Fruit fly (Drosophila melanogaster): ENCODE results near the gene Non2.

Non2 gene

dm6 chr3L:2805956-2806527, 39.2 kb downstream of the Non2 start (continued):
- TF ChIP-seq CG4328 (GFP tag; optimal IDR thresholded peaks at IDR 0.05): no peak
- no peak for TF ChIP-seq pros (GFP tag; optimal IDR thresholded peaks at IDR 0.05)
- TF ChIP-seq corto (GFP tag; optimal IDR thresholded peaks at IDR 0.05): no peak
- TF ChIP-seq CG32532 (GFP tag; IDR thresholded peaks at IDR 0.05): peak; percentile 95
- TF ChIP-seq CG3995 (GFP tag; optimal IDR thresholded peaks at IDR 0.05): peak; percentile 9
- TF ChIP-seq sisA (GFP tag; IDR thresholded peaks at IDR 0.05): peak; percentile 88
- TF ChIP-seq chif (GFP tag; optimal IDR thresholded peaks at IDR 0.05): no peak
- TF ChIP-seq CG9609 (GFP tag; optimal IDR thresholded peaks at IDR 0.05): no peak
- TF ChIP-seq Hr39 (optimal IDR thresholded peaks at IDR 0.05): no peak
- TF ChIP-seq Fer3 (tag; optimal IDR thresholded peaks at IDR 0.05): peak; percentile 52
- no peak for TF ChIP-seq lola (GFP tag; optimal IDR thresholded peaks at IDR 0.05)
- peak; percentile 24 for TF ChIP-seq crc (GFP tag; optimal IDR thresholded peaks at IDR 0.05)
- no peak for TF ChIP-seq CG3163 (GFP tag; optimal IDR thresholded peaks at IDR 0.05)
- TF ChIP-seq Hey (tag; optimal IDR thresholded peaks at IDR 0.05): no peak
- no peak for TF ChIP-seq CG12219 (GFP tag; optimal IDR thresholded peaks at IDR 0.05)
- TF ChIP-seq CG34422 (GFP tag; IDR thresholded peaks at IDR 0.05): peak; percentile 91
- TF ChIP-seq CG4854 (GFP tag; optimal IDR thresholded peaks at IDR 0.05): peak; percentile 55
- TF ChIP-seq abd-A (tag; optimal IDR thresholded peaks at IDR 0.05): no peak
- peak; percentile 50 for TF ChIP-seq Side (GFP tag; optimal IDR thresholded peaks at IDR 0.05)
- TF ChIP-seq CG9817 (tag; optimal IDR thresholded peaks at IDR 0.05): peak; percentile 23
- peak; percentile 51 for TF ChIP-seq pnt (GFP tag; optimal IDR thresholded peaks at IDR 0.05)
- TF ChIP-seq CG10267 (tag; optimal IDR thresholded peaks at IDR 0.05): peak; percentile 51
- peak; percentile 78 for TF ChIP-seq lab (GFP tag; optimal IDR thresholded peaks at IDR 0.05)
- no peak for TF ChIP-seq bigmax (GFP tag; optimal IDR thresholded peaks at IDR 0.05)
- TF ChIP-seq CG13123 (GFP tag; optimal IDR thresholded peaks at IDR 0.05): no peak
- TF ChIP-seq CG8388 (GFP tag; optimal IDR thresholded peaks at IDR 0.05): peak; percentile 46
- 0 out of 2 replicates have a peak, but pooled peaks have one; percentile 45 for TF ChIP-seq CG43689 (GFP tag; IDR thresholded peaks at IDR 0.05)
- TF ChIP-seq Awh (GFP tag; IDR thresholded peaks at IDR 0.05): peak; percentile 84
- TF ChIP-seq CG14965 (GFP tag; optimal IDR thresholded peaks at IDR 0.05; ENCODE audit: borderline replicate concordance): peak; percentile 4
- peak; percentile 86 for TF ChIP-seq peb (GFP tag; IDR thresholded peaks at IDR 0.05)
- TF ChIP-seq Gug (GFP tag; IDR thresholded peaks at IDR 0.05): peak; percentile 91
- TF ChIP-seq Trl (optimal IDR thresholded peaks at IDR 0.05): no peak
- peak; percentile 54 for TF ChIP-seq Trl (GFP tag; optimal IDR thresholded peaks at IDR 0.05)
- TF ChIP-seq CG16863 (GFP tag; optimal IDR thresholded peaks at IDR 0.05): no peak
- peak; percentile 51 for TF ChIP-seq Camta (GFP tag; optimal IDR thresholded peaks at IDR 0.05)
- no peak for TF ChIP-seq CkIIα-i1 (GFP tag; IDR thresholded peaks at IDR 0.05)
- peak; percentile 37 for TF ChIP-seq ems (GFP tag; optimal IDR thresholded peaks at IDR 0.05)
- TF ChIP-seq yki (optimal IDR thresholded peaks at IDR 0.05): no peak
- no peak for TF ChIP-seq Dref (GFP tag; IDR thresholded peaks at IDR 0.05)
- TF ChIP-seq schlank (tag; optimal IDR thresholded peaks at IDR 0.05): no peak
- no peak for TF ChIP-seq CG11723 (GFP tag; optimal IDR thresholded peaks at IDR 0.05)
- peak; percentile 62; the same call in 1 of the 2 replicates for TF ChIP-seq Atf6 (GFP tag; IDR thresholded peaks at IDR 0.05)
- no peak for TF ChIP-seq tna (GFP tag; IDR thresholded peaks at IDR 0.05; ENCODE audit: partially characterized antibody)
- no peak for TF ChIP-seq HLH4C (GFP tag; IDR thresholded peaks at IDR 0.05; ENCODE audit: partially characterized antibody)
- peak; percentile 1 for TF ChIP-seq CG12155 (GFP tag; optimal IDR thresholded peaks at IDR 0.05)
- TF ChIP-seq slbo (GFP tag; IDR thresholded peaks at IDR 0.05): peak; percentile 82
- TF ChIP-seq org-1 (GFP tag; optimal IDR thresholded peaks at IDR 0.05): peak; percentile 23
- peak; percentile 6 for TF ChIP-seq CTCF (GFP tag; optimal IDR thresholded peaks at IDR 0.05)
- peak; percentile 40 for TF ChIP-seq Jarid2 (GFP tag; optimal IDR thresholded peaks at IDR 0.05)
- TF ChIP-seq gro (GFP tag; optimal IDR thresholded peaks at IDR 0.05): peak; percentile 60
- TF ChIP-seq Scr (GFP tag; IDR thresholded peaks at IDR 0.05; ENCODE audit: partially characterized antibody): no peak
- TF ChIP-seq NK7.1 (GFP tag; optimal IDR thresholded peaks at IDR 0.05): no peak

All from whole organism, embryonic.